Fruit fly (Drosophila melanogaster) whole organism, pupa: ENCODE data around the gene CG7290.

Source experiments
- EcR ChIP-seq: fragments of 200-800 bp; sonication (Bioruptor generic); optimal IDR thresholded peaks from 3 replicates; lab custom pipeline; 2019; ENCODE audit warnings: missing biosample characterization, missing genetic modification characterization, mild to moderate bottlenecking, moderate library complexity, missing genetic modification reagents
- Pif1B ChIP-seq: fragments of 200-800 bp; sonication (Bioruptor generic); optimal IDR thresholded peaks from 3 replicates; lab custom pipeline; 2016; ENCODE audit warnings: missing biosample characterization, missing genetic modification characterization

dm6 chr3L:20209896-20210295 is 4.0 kb upstream of the CG7290 start:
- no peak for TF ChIP-seq EcR (GFP tag; lab: Kevin White, UChicago)
- no peak for TF ChIP-seq Pif1B
